Fruit fly (Drosophila melanogaster): ENCODE measurements around the gene crn.

Gene crn

DNA sequence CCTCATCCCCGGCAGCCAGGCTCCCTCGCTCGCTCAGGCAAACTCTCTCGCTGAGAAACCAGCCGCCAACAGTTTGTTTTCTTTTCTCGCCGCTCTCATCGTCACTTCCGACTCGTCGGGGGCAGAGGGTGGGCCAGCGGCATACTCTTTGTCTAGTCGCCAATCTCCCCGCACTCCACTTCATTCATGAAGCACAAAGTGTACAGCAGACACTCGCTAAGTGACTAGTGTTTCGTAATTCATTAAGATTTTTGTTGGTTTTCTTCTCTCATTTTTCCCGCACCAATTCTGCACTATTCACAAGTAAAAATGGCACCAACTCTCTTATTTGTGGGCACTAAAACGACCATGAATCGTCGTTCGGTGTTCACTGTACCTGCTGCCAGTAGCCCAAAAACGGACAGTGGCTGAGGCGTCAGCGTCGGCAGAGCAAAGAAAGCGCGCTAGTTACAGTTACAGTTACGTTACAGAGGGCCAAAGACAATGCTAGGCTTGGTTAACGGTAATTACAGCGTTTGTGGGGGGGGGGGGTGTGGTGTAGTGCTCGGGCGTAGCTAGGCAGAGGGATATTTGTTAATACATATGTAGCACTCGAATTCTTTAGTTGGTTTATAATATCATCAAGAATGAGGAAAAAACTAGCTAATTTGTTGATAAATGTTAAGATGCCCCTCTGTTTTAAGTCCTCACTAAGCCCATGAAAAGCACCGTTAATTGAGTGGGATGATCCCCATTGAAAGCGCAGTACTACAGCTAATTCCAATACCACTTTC is 47.8 kb upstream of the crn start (continued):
- TF ChIP-seq bab2 (GFP tag; optimal IDR thresholded peaks at IDR 0.05) = peak; percentile 99
- TF ChIP-seq CG7786 (GFP tag; optimal IDR thresholded peaks at IDR 0.05) = peak; percentile 99
- peak; percentile 98 for TF ChIP-seq CG13624 (GFP tag; optimal IDR thresholded peaks at IDR 0.05)
- peak; percentile 97 for TF ChIP-seq CG8290 (GFP tag; optimal IDR thresholded peaks at IDR 0.05)
- peak; percentile 90 to 100 for TF ChIP-seq CG8290 (tag; optimal IDR thresholded peaks at IDR 0.05)
- peak; percentile 99 for TF ChIP-seq jumu (GFP tag; optimal IDR thresholded peaks at IDR 0.05)
- peak; percentile 98 for TF ChIP-seq Dip3 (GFP tag; optimal IDR thresholded peaks at IDR 0.05)
- TF ChIP-seq ATbp (GFP tag; optimal IDR thresholded peaks at IDR 0.05) = peak; percentile 99
- TF ChIP-seq CG33557 (GFP tag; optimal IDR thresholded peaks at IDR 0.05) = peak; percentile 90
- TF ChIP-seq jigr1 (GFP tag; IDR thresholded peaks at IDR 0.05) = peak; percentile 96
- TF ChIP-seq CG8359 (GFP tag; optimal IDR thresholded peaks at IDR 0.05; ENCODE audit: borderline replicate concordance) = peak; percentile 94
- peak; percentile 98 for TF ChIP-seq nmo (GFP tag; optimal IDR thresholded peaks at IDR 0.05)
- TF ChIP-seq odd (GFP tag; optimal IDR thresholded peaks at IDR 0.05) = peak; percentile 98
- peak; percentile 94 for TF ChIP-seq rib (GFP tag; IDR thresholded peaks at IDR 0.05)
- TF ChIP-seq Dfd (GFP tag; optimal IDR thresholded peaks at IDR 0.05) = no peak
- peak; percentile 97 for TF ChIP-seq ab (GFP tag; optimal IDR thresholded peaks at IDR 0.05)
- TF ChIP-seq CG11504 (tag; optimal IDR thresholded peaks at IDR 0.05) = peak; percentile 98
- TF ChIP-seq Ada2b (GFP tag; IDR thresholded peaks at IDR 0.05) = peak; percentile 98
- TF ChIP-seq Gug (GFP tag; IDR thresholded peaks at IDR 0.05) = peak; percentile 99
- peak; percentile 95 for TF ChIP-seq CG14710 (tag; optimal IDR thresholded peaks at IDR 0.05)
- TF ChIP-seq CG9876 (GFP tag; optimal IDR thresholded peaks at IDR 0.05) = peak; percentile 98
- TF ChIP-seq CG4282 (GFP tag; optimal IDR thresholded peaks at IDR 0.05) = peak; percentile 98
- TF ChIP-seq oc (tag; optimal IDR thresholded peaks at IDR 0.05) = peak; percentile 99
- TF ChIP-seq CG1602 (GFP tag; optimal IDR thresholded peaks at IDR 0.05) = peak; percentile 97
- peak; percentile 98 for TF ChIP-seq CG3407 (GFP tag; optimal IDR thresholded peaks at IDR 0.05)
- TF ChIP-seq CG4820 (GFP tag; optimal IDR thresholded peaks at IDR 0.05) = peak; percentile 98
- TF ChIP-seq amos (GFP tag; IDR thresholded peaks at IDR 0.05; ENCODE audit: partially characterized antibody) = no peak
- TF ChIP-seq Antp (GFP tag; optimal IDR thresholded peaks at IDR 0.05) = peak; percentile 100
- TF ChIP-seq CG14441 (GFP tag; IDR thresholded peaks at IDR 0.05) = peak; percentile 99
- TF ChIP-seq NC2β (GFP tag; optimal IDR thresholded peaks at IDR 0.05) = peak; percentile 98
- TF ChIP-seq CG11696 (GFP tag; IDR thresholded peaks at IDR 0.05) = peak; percentile 89
- peak; percentile 99 for TF ChIP-seq CG8924 (tag; optimal IDR thresholded peaks at IDR 0.05)
- peak; percentile 37 for TF ChIP-seq Dp (GFP tag; optimal IDR thresholded peaks at IDR 0.05)
- peak; percentile 99 for TF ChIP-seq CG4617 (GFP tag; optimal IDR thresholded peaks at IDR 0.05; ENCODE audit: borderline replicate concordance)
- TF ChIP-seq tgo (GFP tag; IDR thresholded peaks at IDR 0.05) = peak; percentile 98
- TF ChIP-seq YL-1 (GFP tag; optimal IDR thresholded peaks at IDR 0.05) = peak; percentile 92
- peak; percentile 99 for TF ChIP-seq slp2 (GFP tag; optimal IDR thresholded peaks at IDR 0.05)
- TF ChIP-seq CG2712 (tag; optimal IDR thresholded peaks at IDR 0.05) = peak; percentile 98
- TF ChIP-seq az2 (GFP tag; optimal IDR thresholded peaks at IDR 0.05) = peak; percentile 99
- peak; percentile 98 for TF ChIP-seq Atf-2 (GFP tag; optimal IDR thresholded peaks at IDR 0.05)
- peak; percentile 99 for TF ChIP-seq CG10366 (GFP tag; IDR thresholded peaks at IDR 0.05)
- peak; percentile 97 for TF ChIP-seq kay (GFP tag; optimal IDR thresholded peaks at IDR 0.05)
- TF ChIP-seq Lim3 (GFP tag; IDR thresholded peaks at IDR 0.05) = peak; percentile 96
- peak; percentile 96 for TF ChIP-seq aop (GFP tag; IDR thresholded peaks at IDR 0.05)
- TF ChIP-seq chif (GFP tag; optimal IDR thresholded peaks at IDR 0.05) = peak; percentile 99
- TF ChIP-seq ERR (GFP tag; optimal IDR thresholded peaks at IDR 0.05) = peak; percentile 98
- TF ChIP-seq HLH4C (GFP tag; IDR thresholded peaks at IDR 0.05; ENCODE audit: partially characterized antibody) = no peak
- peak; percentile 98 for TF ChIP-seq CG32532 (GFP tag; IDR thresholded peaks at IDR 0.05)
- peak; percentile 98 for TF ChIP-seq CG18764 (GFP tag; optimal IDR thresholded peaks at IDR 0.05)
- peak; percentile 93 for TF ChIP-seq CG7357 (GFP tag; IDR thresholded peaks at IDR 0.05)
